Fruit fly (Drosophila melanogaster) Kc167 (cell line): ENCODE data around the gene CG2875.

Source experiments
- Sin3A ChIP-seq: fragments of >200 bp; optimal IDR thresholded peaks from 2 replicates; lab custom pipeline; 2018; ENCODE audit warnings: missing external identifiers
- psq ChIP-seq: fragments of >200 bp; optimal IDR thresholded peaks from 2 replicates; lab custom pipeline; 2017; ENCODE audit warnings: missing external identifiers

dm6 chrX:3557512-3557911 is 15.9 kb downstream of the CG2875 start, which contains the start of gene ppk8:
- no peak for TF ChIP-seq Sin3A (lab: Kevin White, UChicago)
- no peak for TF ChIP-seq psq (lab: Kevin White, UChicago)
